Worm (Caenorhabditis elegans): ENCODE data around the gene F29B9.5.

ce11 chrIV:4678718-4679117 is 26.5 kb downstream of the F29B9.5 start, which contains the start of gene kin-36:
- TF ChIP-seq elt-3 (tag; optimal IDR thresholded peaks at IDR 0.05), result no peak
- TF ChIP-seq ceh-43 (GFP tag; optimal IDR thresholded peaks at IDR 0.05), result no peak
- TF ChIP-seq lsy-2 (tag; optimal IDR thresholded peaks at IDR 0.05), result no peak
- TF ChIP-seq unc-39 (tag; optimal IDR thresholded peaks at IDR 0.05), result no peak
- TF ChIP-seq nhr-28 (tag; optimal IDR thresholded peaks at IDR 0.05), result no peak
- no peak for TF ChIP-seq nhr-76 (tag; optimal IDR thresholded peaks at IDR 0.05)
- TF ChIP-seq unc-62 (GFP tag; optimal IDR thresholded peaks at IDR 0.05), result no peak
- no peak for TF ChIP-seq snpc-4 (tag; optimal IDR thresholded peaks at IDR 0.05)
- TF ChIP-seq unc-120 (tag; optimal IDR thresholded peaks at IDR 0.05; ENCODE audit: poor library complexity, severe bottlenecking), result no peak
- no peak for TF ChIP-seq elt-1 (tag; optimal IDR thresholded peaks at IDR 0.05; ENCODE audit: borderline replicate concordance, insufficient read depth)
- no peak for TF ChIP-seq lin-13 (tag; optimal IDR thresholded peaks at IDR 0.05)
- TF ChIP-seq nhr-237 (tag; optimal IDR thresholded peaks at IDR 0.05), result no peak

Data from whole organism, mixed stage, embryonic.